Worm (Caenorhabditis elegans): ENCODE data around the gene Y105C5B.3.

Y105C5B.3 gene

ce11 chrIV:15933100-15933499, 49.1 kb downstream of the Y105C5B.3 start (continued):
- TF ChIP-seq spr-1 (tag; optimal IDR thresholded peaks at IDR 0.05) (peak; percentile 12), lin-38 (GFP tag; IDR thresholded peaks at IDR 0.05) (peak; percentile 66; the same call in 1 of the 2 replicates)

ce11 chrIV:15933814-15934213, 49.8 kb downstream of the Y105C5B.3 start, which contains the start of gene srv-16:
Gene srv-16 (minus strand): TSS chrIV:15933914.
- TF ChIP-seq hmg-1.1 (GFP tag; IDR thresholded peaks at IDR 0.05) (no peak), vab-7 (GFP tag; IDR thresholded peaks at IDR 0.05) (no peak)

- TF ChIP-seq dve-1 (tag; optimal IDR thresholded peaks at IDR 0.05; ENCODE audit: insufficient read depth) = no peak
- peak; percentile 63 for TF ChIP-seq snpc-1.2 (GFP tag; IDR thresholded peaks at IDR 0.05)
- TF ChIP-seq ceh-62 (tag; optimal IDR thresholded peaks at IDR 0.05) = no peak
Observed at ce11 chrIV:15937088-15937487, 53.1 kb downstream of the Y105C5B.3 start.

Measured in whole organism, L4 larva.